Fruit fly (Drosophila melanogaster) Kc167 (cell line): ENCODE measurements around the gene CG42866.

Source experiments
- Myc ChIP-seq: fragments of >200 bp; optimal IDR thresholded peaks from 2 replicates; lab custom pipeline; 2017; ENCODE audit warnings: missing external identifiers
- psq ChIP-seq: fragments of >200 bp; optimal IDR thresholded peaks from 2 replicates; lab custom pipeline; 2017; ENCODE audit warnings: missing external identifiers

- TF ChIP-seq psq (lab: Kevin White, UChicago) (no peak), Myc (lab: Kevin White, UChicago) (no peak)
Measured at dm6 chr2L:19912277-19912676, 49.2 kb downstream of the CG42866 start, which contains the start of gene TotF.
